Worm (Caenorhabditis elegans): ENCODE measurements around the gene Y116A8C.37.
A peak's percentile ranks its signal among the peaks of the same experiment; 100 is the strongest.

Gene Y116A8C.37

DNA sequence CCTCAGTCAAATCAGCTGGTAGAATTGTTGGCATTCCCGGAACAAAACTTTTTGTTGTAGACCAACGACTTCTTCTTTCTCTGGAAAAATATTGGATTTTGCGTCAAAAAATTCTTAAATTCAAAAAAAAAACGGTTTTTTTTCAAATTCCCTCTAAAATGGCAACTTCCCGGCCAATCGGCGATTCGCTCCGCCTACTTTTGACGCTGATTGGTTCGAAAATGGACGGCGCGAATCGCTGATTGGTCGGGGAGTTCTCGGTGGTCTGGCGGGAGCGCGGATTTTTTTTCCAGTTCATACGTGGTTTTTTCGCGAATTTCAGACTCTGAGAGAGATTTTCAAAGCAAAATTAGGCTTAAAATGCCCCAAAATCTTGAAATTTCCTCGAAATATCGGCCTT is 22.1 kb downstream of the Y116A8C.37 start:
- no peak for TF ChIP-seq scrt-1 (GFP tag; IDR thresholded peaks at IDR 0.05)

- TF ChIP-seq hnd-1 (tag; optimal IDR thresholded peaks at IDR 0.05): no peak
- peak; percentile 29 for TF ChIP-seq ceh-13 (GFP tag; optimal IDR thresholded peaks at IDR 0.05)
- no peak for TF ChIP-seq ets-7 (tag; optimal IDR thresholded peaks at IDR 0.05)
- no peak for TF ChIP-seq hmg-4 (GFP tag; optimal IDR thresholded peaks at IDR 0.05)
- no peak for TF ChIP-seq scrt-1 (GFP tag; IDR thresholded peaks at IDR 0.05)
- TF ChIP-seq sea-1 (GFP tag; conservative IDR thresholded peaks at IDR 0.05): 0 out of 2 replicates have a peak, but pooled peaks have one; percentile 9
- peak; percentile 80 for TF ChIP-seq pes-1 (GFP tag; IDR thresholded peaks at IDR 0.05)
Measured at ce11 chrIV:17108200-17108599, 22.7 kb downstream of the Y116A8C.37 start.

ce11 chrIV:17105578-17105977 is 25.4 kb downstream of the Y116A8C.37 start:
- no peak for TF ChIP-seq hmg-4 (GFP tag; optimal IDR thresholded peaks at IDR 0.05)
- no peak for TF ChIP-seq tra-4 (tag; optimal IDR thresholded peaks at IDR 0.05)
- peak; percentile 57 for TF ChIP-seq aly-1 (tag; optimal IDR thresholded peaks at IDR 0.05)

DNA sequence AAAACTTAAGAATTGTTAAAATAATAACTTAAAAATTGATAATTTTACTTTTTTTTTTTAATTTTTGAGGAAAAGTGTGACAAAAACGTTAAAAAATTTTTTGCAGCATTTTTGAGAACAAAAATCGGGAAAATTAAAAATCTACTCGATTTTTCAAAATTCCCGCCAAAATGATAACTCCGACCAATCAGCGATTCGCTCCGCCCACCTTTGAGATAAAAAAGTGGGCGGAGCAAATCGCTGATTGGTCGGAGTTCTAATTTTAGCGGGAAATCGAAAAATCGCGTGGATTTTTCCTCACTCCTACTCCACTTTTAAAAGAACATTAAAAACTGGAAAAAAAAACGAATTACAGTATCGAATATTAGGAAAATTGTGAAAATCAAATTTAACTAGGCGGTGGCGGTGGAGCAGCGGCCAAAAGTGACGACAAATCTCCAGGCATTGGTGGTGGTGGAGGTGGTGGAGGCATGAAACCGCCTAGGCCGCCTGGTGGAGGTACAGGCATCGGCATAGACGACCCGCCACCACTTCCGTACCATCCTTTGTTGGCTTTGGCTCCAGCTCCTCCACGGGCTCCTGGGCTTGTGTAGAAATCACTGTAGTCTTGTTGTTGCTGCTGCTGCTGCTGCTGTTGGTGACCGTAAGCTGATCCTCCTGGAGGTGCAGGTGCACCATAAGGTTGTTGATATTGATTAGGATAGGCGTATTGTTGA is 26.6 kb downstream of the Y116A8C.37 start:
- TF ChIP-seq scrt-1 (GFP tag; IDR thresholded peaks at IDR 0.05) (peak; percentile 5; the same call in 1 of the 2 replicates), pes-1 (GFP tag; IDR thresholded peaks at IDR 0.05) (no peak)

ce11 chrIV:17103615-17104014 is 27.3 kb downstream of the Y116A8C.37 start, which contains the start of gene Y116A8C.30:
Y116A8C.30 (minus strand) TSS chrIV:17103715.
- no peak for TF ChIP-seq hmbx-1 (tag; optimal IDR thresholded peaks at IDR 0.05)

- TF ChIP-seq hnd-1 (tag; optimal IDR thresholded peaks at IDR 0.05): no peak
- no peak for TF ChIP-seq hmg-4 (GFP tag; optimal IDR thresholded peaks at IDR 0.05)
- peak; percentile 41 for TF ChIP-seq ama-1 (optimal IDR thresholded peaks at IDR 0.05)
- no peak for TF ChIP-seq hmbx-1 (tag; optimal IDR thresholded peaks at IDR 0.05)
- no peak for TF ChIP-seq F13C5.2 (tag; optimal IDR thresholded peaks at IDR 0.05)
- no peak for TF ChIP-seq ceh-13 (GFP tag; optimal IDR thresholded peaks at IDR 0.05)
Measured at ce11 chrIV:17103116-17103515, 27.8 kb downstream of the Y116A8C.37 start.

- TF ChIP-seq hmbx-1 (tag; optimal IDR thresholded peaks at IDR 0.05) (no peak), sea-1 (GFP tag; conservative IDR thresholded peaks at IDR 0.05) (no peak), aly-1 (tag; optimal IDR thresholded peaks at IDR 0.05) (no peak), hnd-1 (tag; optimal IDR thresholded peaks at IDR 0.05) (no peak), ceh-36 (tag; optimal IDR thresholded peaks at IDR 0.05) (no peak), F13C5.2 (tag; optimal IDR thresholded peaks at IDR 0.05) (no peak), hmg-4 (GFP tag; optimal IDR thresholded peaks at IDR 0.05) (no peak), scrt-1 (GFP tag; IDR thresholded peaks at IDR 0.05) (no peak), flt-1 (GFP tag; IDR thresholded peaks at IDR 0.05) (no peak), B0310.2 (tag; optimal IDR thresholded peaks at IDR 0.05) (no peak)
Measured at ce11 chrIV:17100628-17101338, 30.2 kb downstream of the Y116A8C.37 start.

DNA sequence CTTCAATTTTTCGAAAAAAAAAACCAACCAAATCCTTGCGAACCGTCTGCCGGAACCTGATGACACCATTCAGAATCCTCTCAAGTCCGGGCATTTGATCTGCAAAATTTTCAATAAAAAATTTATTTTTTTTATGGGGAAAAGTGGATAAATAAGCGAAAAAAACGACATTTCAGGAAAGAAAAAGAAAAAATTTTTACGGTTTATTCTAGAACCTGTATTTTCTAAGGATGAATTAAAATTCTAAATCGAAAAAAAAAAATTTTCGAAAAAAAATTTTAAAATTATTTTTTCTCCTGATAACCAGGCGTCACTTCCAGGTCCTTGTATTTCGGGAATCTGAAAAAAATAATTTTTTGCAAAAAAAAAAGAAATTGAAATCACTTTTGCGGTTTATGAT is 30.8 kb downstream of the Y116A8C.37 start, which contains the start of gene bca-2:
Gene bca-2, minus strand, starts transcription at position 101 of the 400 bp plus-strand sequence.
- TF ChIP-seq scrt-1 (GFP tag; IDR thresholded peaks at IDR 0.05): no peak
- no peak for TF ChIP-seq pes-1 (GFP tag; IDR thresholded peaks at IDR 0.05)
- TF ChIP-seq hmg-4 (GFP tag; optimal IDR thresholded peaks at IDR 0.05): no peak
- no peak for TF ChIP-seq B0310.2 (tag; optimal IDR thresholded peaks at IDR 0.05)
- TF ChIP-seq aly-1 (tag; optimal IDR thresholded peaks at IDR 0.05): no peak
- no peak for TF ChIP-seq sea-1 (GFP tag; conservative IDR thresholded peaks at IDR 0.05)
- TF ChIP-seq hnd-1 (tag; optimal IDR thresholded peaks at IDR 0.05): no peak
- no peak for TF ChIP-seq ceh-36 (tag; optimal IDR thresholded peaks at IDR 0.05)
- TF ChIP-seq flt-1 (GFP tag; IDR thresholded peaks at IDR 0.05): no peak
- no peak for TF ChIP-seq tbx-11 (GFP tag; IDR thresholded peaks at IDR 0.05)
- no peak for TF ChIP-seq ama-1 (optimal IDR thresholded peaks at IDR 0.05)
- no peak for TF ChIP-seq ets-7 (tag; optimal IDR thresholded peaks at IDR 0.05)

- TF ChIP-seq ceh-13 (GFP tag; optimal IDR thresholded peaks at IDR 0.05): peak; percentile 19
- no peak for TF ChIP-seq hmbx-1 (tag; optimal IDR thresholded peaks at IDR 0.05)
- TF ChIP-seq flt-1 (GFP tag; IDR thresholded peaks at IDR 0.05): no peak
- TF ChIP-seq ama-1 (optimal IDR thresholded peaks at IDR 0.05): no peak
- 0 out of 2 replicates have a peak, but pooled peaks have one; percentile 51 for TF ChIP-seq pes-1 (GFP tag; IDR thresholded peaks at IDR 0.05)
Measured at ce11 chrIV:17099113-17099512, 31.8 kb downstream of the Y116A8C.37 start.
